Worm (Caenorhabditis elegans) whole organism, L4 larva: ENCODE data around the gene tig-3.

Source experiments
- Y105C5A.15 ChIP-seq: fragments of 200-800 bp; sonication (Bioruptor generic); IDR thresholded peaks from 2 replicates; pipeline ENCODE4 v1.3.6; 2022; ENCODE audit warnings: missing genetic modification characterization, missing compliant biosample characterization
- Y48G9A.11 ChIP-seq: fragments of 200-800 bp; sonication (Bioruptor generic); IDR thresholded peaks from 2 replicates; pipeline ENCODE4 v1.3.6; 2022; ENCODE audit warnings: missing genetic modification reagents, missing genetic modification characterization, missing compliant biosample characterization
- Y75B8A.6 ChIP-seq: fragments of 200-800 bp; sonication (Bioruptor generic); IDR thresholded peaks from 2 replicates; pipeline ENCODE4 v1.3.6; 2022; ENCODE audit warnings: missing genetic modification reagents, missing genetic modification characterization, missing compliant biosample characterization
- ZK337.2 ChIP-seq: fragments of 200-800 bp; sonication (Bioruptor generic); IDR thresholded peaks from 2 replicates; pipeline ENCODE4 v1.3.6; 2022; ENCODE audit warnings: missing genetic modification reagents, missing genetic modification characterization, missing compliant biosample characterization
- aha-1 ChIP-seq: fragments of 150-350 bp; peaks from one replicate; lab custom pipeline; 2014; ENCODE audit warnings: missing biosample characterization, missing genetic modification characterization
- arid-1 ChIP-seq: fragments of 200-800 bp; sonication (Bioruptor generic); conservative IDR thresholded peaks from 2 replicates; pipeline ENCODE4 v1.3.6; 2022; ENCODE audit warnings: missing genetic modification reagents, missing genetic modification characterization, missing compliant biosample characterization
- ceh-62 ChIP-seq: sonication (generic microtip); optimal IDR thresholded peaks from 2 replicates; lab custom pipeline; 2017; ENCODE audit warnings: missing biosample characterization, missing genetic modification characterization
- ces-1 ChIP-seq: fragments of 150-350 bp; sonication (generic microtip); optimal IDR thresholded peaks from 4 replicates; lab custom pipeline; 2014; ENCODE audit warnings: missing biosample characterization, missing genetic modification reagents, missing genetic modification characterization
- cey-2 ChIP-seq: sonication (generic microtip); optimal IDR thresholded peaks from 3 replicates; lab custom pipeline; 2017; ENCODE audit warnings: missing genetic modification characterization, mild to moderate bottlenecking, missing compliant biosample characterization, antibody characterized with exemption, borderline replicate concordance; ENCODE audit not compliant: insufficient read depth
- daf-16 ChIP-seq, 3 experiments: sonication (generic microtip); optimal IDR thresholded peaks; 2 replicates each; lab custom pipeline; 2016 to 2017; ENCODE audit warnings: missing genetic modification characterization in 3 of 3, missing genetic modification reagents in 3 of 3, mild to moderate bottlenecking in 2 of 3, missing compliant biosample characterization in 2 of 3, missing biosample characterization in 1 of 3, moderate library complexity in 1 of 3
- daf-19 ChIP-seq: fragments of 200-800 bp; sonication (Bioruptor generic); conservative IDR thresholded peaks from 2 replicates; pipeline ENCODE4 v1.3.6; 2022; ENCODE audit warnings: missing genetic modification characterization, missing compliant biosample characterization
- daf-8 ChIP-seq: fragments of 200-800 bp; sonication (Bioruptor generic); IDR thresholded peaks from 2 replicates; pipeline ENCODE4 v1.3.6; 2022; ENCODE audit warnings: missing genetic modification characterization, missing compliant biosample characterization
- dpl-1 ChIP-seq: fragments of 150-350 bp; optimal IDR thresholded peaks from 2 replicates; lab custom pipeline; 2014; ENCODE audit warnings: missing biosample characterization, missing genetic modification reagents, missing genetic modification characterization
- dve-1 ChIP-seq: sonication (generic microtip); optimal IDR thresholded peaks from 2 replicates; lab custom pipeline; 2017; ENCODE audit warnings: antibody characterized with exemption, mild to moderate bottlenecking, missing genetic modification characterization, missing compliant biosample characterization; ENCODE audit not compliant: insufficient read depth
- egl-43 ChIP-seq: fragments of 200-800 bp; sonication (Bioruptor generic); IDR thresholded peaks from 2 replicates; pipeline ENCODE4 v1.3.6; 2022; ENCODE audit warnings: missing genetic modification reagents, missing genetic modification characterization, missing compliant biosample characterization
- fkh-10 ChIP-seq: fragments of 150-350 bp; optimal IDR thresholded peaks from 2 replicates; lab custom pipeline; 2014; ENCODE audit warnings: missing biosample characterization, missing genetic modification reagents, missing genetic modification characterization
- hif-1 ChIP-seq, 2 experiments: sonication (generic microtip); optimal IDR thresholded peaks; 2 replicates each; lab custom pipeline; 2016 to 2017; ENCODE audit warnings: missing compliant biosample characterization in 2 of 2, missing genetic modification characterization in 2 of 2, missing genetic modification reagents in 2 of 2, missing genotype in 2 of 2, mild to moderate bottlenecking in 1 of 2
- hlh-30 ChIP-seq: sonication (generic microtip); optimal IDR thresholded peaks from 2 replicates; lab custom pipeline; 2017; ENCODE audit warnings: antibody characterized with exemption, mild to moderate bottlenecking, missing genetic modification characterization, missing compliant biosample characterization; ENCODE audit not compliant: insufficient read depth
- lin-13 ChIP-seq: fragments of 150-350 bp; optimal IDR thresholded peaks from 2 replicates; lab custom pipeline; 2014; ENCODE audit warnings: missing biosample characterization, missing genetic modification reagents, missing genetic modification characterization
- lin-15B ChIP-seq: fragments of 150-350 bp; sonication (generic microtip); optimal IDR thresholded peaks from 3 replicates; lab custom pipeline; 2014; ENCODE audit warnings: missing biosample characterization, missing genetic modification characterization
- lsy-2 ChIP-seq, 2 experiments: fragments of 150-350 bp in 1 of 2; sonication (generic microtip) in 1 of 2; optimal IDR thresholded peaks; 2 replicates each; lab custom pipeline; 2014 to 2017; ENCODE audit warnings: missing biosample characterization in 2 of 2, missing genetic modification characterization in 2 of 2
- mdl-1 ChIP-seq, 2 experiments: fragments of 150-350 bp in 1 of 2; sonication (generic microtip) in 1 of 2; optimal IDR thresholded peaks; 2 replicates each; lab custom pipeline; 2014 to 2017; ENCODE audit warnings: missing biosample characterization in 2 of 2, missing genetic modification characterization in 2 of 2
- mep-1 ChIP-seq: fragments of 150-350 bp; sonication (generic microtip); optimal IDR thresholded peaks from 3 replicates; lab custom pipeline; 2014; ENCODE audit warnings: missing biosample characterization, missing genetic modification characterization
- mes-2 ChIP-seq: sonication (generic microtip); optimal IDR thresholded peaks from 2 replicates; lab custom pipeline; 2016; ENCODE audit warnings: missing genotype, mild to moderate bottlenecking, missing genetic modification characterization, missing compliant biosample characterization; ENCODE audit not compliant: poor library complexity, severe bottlenecking
- nhr-11 ChIP-seq: fragments of 150-350 bp; optimal IDR thresholded peaks from 2 replicates; lab custom pipeline; 2014; ENCODE audit warnings: missing biosample characterization, missing genetic modification characterization
- nhr-111 ChIP-seq: fragments of 200-800 bp; sonication (Bioruptor generic); optimal IDR thresholded peaks from 2 replicates; lab custom pipeline; 2018; ENCODE audit warnings: mild to moderate bottlenecking, missing genetic modification characterization, missing compliant biosample characterization
- nhr-28 ChIP-seq: fragments of 150-350 bp; optimal IDR thresholded peaks from 2 replicates; lab custom pipeline; 2014; ENCODE audit warnings: missing biosample characterization, missing genetic modification characterization
- nhr-41 ChIP-seq: fragments of 200-800 bp; sonication (Bioruptor generic); IDR thresholded peaks from 2 replicates; pipeline ENCODE4 v1.3.6; 2022; ENCODE audit warnings: missing genetic modification reagents, missing genetic modification characterization, missing compliant biosample characterization
- nhr-48 ChIP-seq: sonication (generic microtip); optimal IDR thresholded peaks from 2 replicates; lab custom pipeline; 2016; ENCODE audit warnings: mild to moderate bottlenecking, missing genetic modification characterization, missing compliant biosample characterization
- nhr-6 ChIP-seq: fragments of 150-350 bp; optimal IDR thresholded peaks from 2 replicates; lab custom pipeline; 2014; ENCODE audit warnings: missing biosample characterization, missing genetic modification characterization
- nhr-76 ChIP-seq: fragments of 150-350 bp; optimal IDR thresholded peaks from 2 replicates; lab custom pipeline; 2014; ENCODE audit warnings: missing biosample characterization, missing genetic modification characterization
- php-3 ChIP-seq: fragments of 200-800 bp; sonication (Bioruptor generic); IDR thresholded peaks from 2 replicates; pipeline ENCODE4 v1.3.6; 2022; ENCODE audit warnings: missing genetic modification reagents, missing genetic modification characterization, missing compliant biosample characterization
- rbr-2 ChIP-seq: sonication (generic microtip); optimal IDR thresholded peaks from 2 replicates; lab custom pipeline; 2016; ENCODE audit warnings: missing genotype, missing genetic modification characterization, missing compliant biosample characterization
- sdz-12 ChIP-seq: fragments of 200-800 bp; sonication (Bioruptor generic); optimal IDR thresholded peaks from 2 replicates; lab custom pipeline; 2018; ENCODE audit warnings: mild to moderate bottlenecking, missing genetic modification characterization, missing compliant biosample characterization
- set-16 ChIP-seq: fragments of 200-800 bp; sonication (Bioruptor generic); IDR thresholded peaks from 2 replicates; pipeline ENCODE4 v1.3.6; 2022; ENCODE audit warnings: missing genetic modification reagents, missing genetic modification characterization, missing compliant biosample characterization
- skn-1 ChIP-seq: fragments of 150-350 bp; optimal IDR thresholded peaks from 2 replicates; lab custom pipeline; 2014; ENCODE audit warnings: missing biosample characterization, missing genetic modification characterization
- unc-39 ChIP-seq: sonication (generic microtip); optimal IDR thresholded peaks from 2 replicates; lab custom pipeline; 2017; ENCODE audit warnings: missing biosample characterization, missing genetic modification characterization
- unc-62 ChIP-seq, 3 experiments: fragments of 150-350 bp in 1 of 3; sonication (generic microtip); optimal IDR thresholded peaks in 2 of 3; peaks in 1 of 3; 1 replicate in 1 of 3; 2 replicates in 2 of 3; lab custom pipeline; 2014 to 2017; ENCODE audit warnings: missing biosample characterization in 3 of 3, missing genetic modification characterization in 3 of 3, missing genetic modification reagents in 3 of 3, missing genotype in 1 of 3
- zag-1 ChIP-seq: fragments of 150-350 bp; optimal IDR thresholded peaks from 2 replicates; lab custom pipeline; 2014; ENCODE audit warnings: missing biosample characterization, missing genetic modification characterization
- zfp-2 ChIP-seq: sonication (generic microtip); optimal IDR thresholded peaks from 2 replicates; lab custom pipeline; 2016; ENCODE audit warnings: mild to moderate bottlenecking, missing genetic modification characterization, missing compliant biosample characterization
- ztf-7 ChIP-seq: fragments of 150-350 bp; optimal IDR thresholded peaks from 2 replicates; lab custom pipeline; 2014; ENCODE audit warnings: missing biosample characterization, missing genetic modification characterization

tig-3 gene

DNA sequence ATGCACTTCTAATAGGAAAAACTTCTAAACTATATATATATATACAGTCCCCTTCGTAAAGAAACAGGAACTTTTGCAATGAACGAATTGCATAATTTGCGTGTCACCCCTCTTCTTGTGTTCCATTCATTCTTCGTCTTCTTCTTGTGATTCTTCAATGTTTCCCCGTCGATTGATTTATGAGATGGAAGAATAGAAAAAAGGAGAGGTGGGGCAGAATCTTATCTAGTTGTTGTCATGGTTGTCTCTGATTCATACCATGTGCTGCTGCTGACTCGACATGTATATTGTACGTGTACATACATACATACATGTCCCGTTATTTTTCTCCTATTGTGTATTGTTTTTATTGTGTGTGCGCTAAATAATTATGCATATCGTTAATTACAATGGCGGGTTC lies 14.4 kb upstream of the tig-3 start:
- TF ChIP-seq mes-2 (tag; lab: Kevin White, UChicago) (peak; percentile 11), nhr-11 (tag; lab: Kevin White, UChicago) (no peak), unc-62 (GFP tag; optimal IDR thresholded peaks at IDR 0.05 in 1 of 2; lab: Kevin White, UChicago) (peak in 1 of 2 experiments; percentile 51), unc-62 (tag; optimal IDR thresholded peaks at IDR 0.05; lab: Kevin White, UChicago) (no peak), nhr-76 (no peak), mep-1 (tag; lab: Kevin White, UChicago) (peak; percentile 21), hlh-30 (tag; lab: Kevin White, UChicago) (peak; percentile 18), mdl-1 (tag; optimal IDR thresholded peaks at IDR 0.05; lab: Kevin White, UChicago) (peak in 1 of 2 experiments; percentile 51)

- TF ChIP-seq mdl-1 (tag; optimal IDR thresholded peaks at IDR 0.05; lab: Kevin White, UChicago), result no peak
- no peak for TF ChIP-seq rbr-2 (tag; lab: Kevin White, UChicago)
- TF ChIP-seq egl-43, result no peak
- TF ChIP-seq aha-1 (tag; lab: Kevin White, UChicago), result peak; percentile 91
- TF ChIP-seq nhr-111 (GFP tag; lab: Kevin White, UChicago), result no peak
Measured at ce11 chrII:15265469-15265868, 13.9 kb upstream of the tig-3 start.

DNA sequence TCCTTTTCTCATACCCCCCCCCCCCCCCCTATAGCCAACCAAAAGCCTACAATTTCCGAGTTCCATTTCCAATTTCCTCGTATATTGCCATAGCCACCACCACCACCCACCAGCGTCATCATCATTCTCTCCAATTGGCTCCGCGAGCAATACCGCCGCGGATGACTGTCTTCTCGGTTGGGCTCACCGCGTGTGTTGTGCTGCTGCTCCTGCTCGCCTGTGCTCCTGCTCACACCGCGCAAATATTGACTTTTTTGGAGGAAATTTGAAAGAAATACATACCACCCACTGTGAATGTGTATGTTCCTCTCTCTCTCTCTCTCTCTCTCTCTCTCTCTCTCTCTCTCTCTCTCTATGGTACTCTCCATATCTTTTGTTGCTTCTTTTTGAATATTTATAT lies 13.0 kb upstream of the tig-3 start:
- TF ChIP-seq zfp-2 (tag; lab: Kevin White, UChicago) (no peak), hif-1 (tag; optimal IDR thresholded peaks at IDR 0.05; lab: Kevin White, UChicago) (no peak), nhr-6 (tag; lab: Kevin White, UChicago) (peak; percentile 4), zag-1 (tag; lab: Kevin White, UChicago) (no peak), dve-1 (peak; percentile 2), egl-43 (peak; percentile 37; the same call in 1 of the 2 replicates), set-16 (GFP tag; lab: Robert Waterston, UW) (peak; percentile 62)

DNA sequence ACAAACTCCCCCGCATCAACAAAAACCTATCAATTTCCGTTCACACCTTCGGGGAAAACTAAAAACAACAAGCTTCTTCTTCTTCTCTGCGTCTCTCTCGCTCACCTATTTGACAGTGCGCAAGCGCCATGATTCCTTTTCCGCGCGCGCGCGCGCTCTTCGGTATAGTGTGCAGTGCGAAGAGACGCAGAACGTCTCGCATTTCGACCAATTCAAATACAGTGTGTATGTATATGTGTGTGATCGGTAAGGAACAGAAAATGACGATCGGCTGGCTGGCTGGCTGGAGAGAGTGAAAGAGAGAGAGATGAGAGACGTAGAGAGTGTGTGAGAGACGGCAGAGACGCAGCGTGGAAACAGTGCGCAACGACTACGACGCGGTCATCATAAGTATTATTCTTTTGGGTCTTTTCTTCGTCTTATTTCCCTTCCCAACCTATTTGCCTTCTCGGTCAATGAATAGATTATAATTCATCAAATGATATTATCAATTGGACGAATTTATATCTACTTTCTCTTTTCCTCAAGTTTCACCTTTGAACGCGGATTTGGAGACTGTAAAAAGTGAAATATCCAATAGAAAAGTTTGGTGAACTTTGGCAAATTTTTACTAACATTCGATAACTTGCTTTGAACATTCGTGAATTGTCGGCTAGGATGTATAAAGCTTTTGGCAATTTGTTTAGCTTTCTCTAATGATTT lies 11.6 kb upstream of the tig-3 start:
- no peak for TF ChIP-seq daf-16 (GFP tag; optimal IDR thresholded peaks at IDR 0.05; lab: Kevin White, UChicago)
- TF ChIP-seq daf-16 (tag; optimal IDR thresholded peaks at IDR 0.05; lab: Kevin White, UChicago), result peak; percentile 88
- TF ChIP-seq lsy-2 (tag; optimal IDR thresholded peaks at IDR 0.05; lab: Kevin White, UChicago), result peak in 1 of 2 experiments; percentile 55
- no peak for TF ChIP-seq Y105C5A.15 (GFP tag; lab: Robert Waterston, UW)
- TF ChIP-seq skn-1, result no peak
- TF ChIP-seq cey-2, result peak; percentile 45
- peak; percentile 17 for TF ChIP-seq dpl-1 (GFP tag; lab: Kevin White, UChicago)
- no peak for TF ChIP-seq ceh-62 (tag; lab: Kevin White, UChicago)
- TF ChIP-seq set-16 (GFP tag; lab: Robert Waterston, UW), result peak; percentile 64
- no peak for TF ChIP-seq Y48G9A.11
- TF ChIP-seq daf-8 (GFP tag; lab: Robert Waterston, UW), result no peak
- peak; percentile 86 for TF ChIP-seq hlh-30 (tag; lab: Kevin White, UChicago)
- TF ChIP-seq nhr-48 (tag; lab: Kevin White, UChicago), result peak; percentile 69
- TF ChIP-seq fkh-10, result no peak
- TF ChIP-seq Y75B8A.6, result no peak
- TF ChIP-seq ces-1, result no peak
- TF ChIP-seq nhr-111 (GFP tag; lab: Kevin White, UChicago), result no peak
- peak in 1 of 2 experiments; percentile 89 for TF ChIP-seq unc-62 (GFP tag; optimal IDR thresholded peaks at IDR 0.05 in 1 of 2; lab: Kevin White, UChicago)
- TF ChIP-seq unc-62 (tag; optimal IDR thresholded peaks at IDR 0.05; lab: Kevin White, UChicago), result no peak
- peak; percentile 57 for TF ChIP-seq lin-13 (GFP tag; lab: Kevin White, UChicago)
- peak; percentile 68; the same call in 1 of the 2 replicates for TF ChIP-seq php-3 (GFP tag; lab: Robert Waterston, UW)
- peak; percentile 82 for TF ChIP-seq mep-1 (tag; lab: Kevin White, UChicago)
- no peak for TF ChIP-seq unc-39 (tag; lab: Kevin White, UChicago)
- TF ChIP-seq lin-15B (tag; lab: Kevin White, UChicago), result no peak
- no peak for TF ChIP-seq nhr-76
- peak; percentile 83 for TF ChIP-seq nhr-28 (tag; lab: Kevin White, UChicago)
- TF ChIP-seq sdz-12, result no peak
- TF ChIP-seq daf-19 (GFP tag; lab: Robert Waterston, UW), result no peak
- peak; percentile 89 for TF ChIP-seq dve-1
- no peak for TF ChIP-seq ZK337.2
- peak; percentile 41 for TF ChIP-seq ztf-7 (tag; lab: Kevin White, UChicago)
- TF ChIP-seq arid-1 (GFP tag; lab: Robert Waterston, UW), result peak; percentile 5; the same call in 1 of the 2 replicates
- TF ChIP-seq nhr-41 (GFP tag; lab: Robert Waterston, UW), result 0 out of 2 replicates have a peak, but pooled peaks have one; percentile 31
